Worm (Caenorhabditis elegans) whole organism, L1 larva: Measurements from ENCODE around the gene F36H12.3.

Experiments used
- C04F5.9 ChIP-seq: sonication (generic microtip); optimal IDR thresholded peaks from 2 replicates; lab custom pipeline; 2016; ENCODE audit warnings: missing genetic modification characterization, missing compliant biosample characterization
- C34B4.2 ChIP-seq: sonication (generic microtip); optimal IDR thresholded peaks from 2 replicates; lab custom pipeline; 2017; ENCODE audit warnings: mild to moderate bottlenecking, missing genetic modification characterization, missing compliant biosample characterization
- alr-1 ChIP-seq: fragments of 200-800 bp; sonication (Bioruptor generic); optimal IDR thresholded peaks from 2 replicates; lab custom pipeline; 2018; ENCODE audit warnings: borderline replicate concordance, mild to moderate bottlenecking, missing genetic modification characterization, missing compliant biosample characterization
- aly-2 ChIP-seq: fragments of 150-350 bp; optimal IDR thresholded peaks from 2 replicates; lab custom pipeline; 2014; ENCODE audit warnings: missing biosample characterization, missing genetic modification characterization
- ceh-63 ChIP-seq: fragments of 200-800 bp; sonication (Bioruptor generic); optimal IDR thresholded peaks from 2 replicates; lab custom pipeline; 2018; ENCODE audit warnings: mild to moderate bottlenecking, missing genetic modification characterization, missing compliant biosample characterization
- ceh-8 ChIP-seq: fragments of 200-800 bp; sonication (Bioruptor generic); optimal IDR thresholded peaks from 2 replicates; lab custom pipeline; 2018; ENCODE audit warnings: mild to moderate bottlenecking, missing genetic modification characterization, moderate library complexity, missing compliant biosample characterization
- ceh-88 ChIP-seq: fragments of 200-800 bp; sonication (Bioruptor generic); IDR thresholded peaks from 2 replicates; pipeline ENCODE4 v1.3.6; 2022; ENCODE audit warnings: missing genetic modification characterization, missing compliant biosample characterization
- ceh-90 ChIP-seq: sonication (generic microtip); optimal IDR thresholded peaks from 2 replicates; lab custom pipeline; 2016; ENCODE audit warnings: missing genetic modification characterization, missing compliant biosample characterization
- dpl-1 ChIP-seq, 3 experiments: fragments of 150-350 bp in 2 of 3; sonication (generic microtip) in 1 of 3; optimal IDR thresholded peaks; 2 replicates each; lab custom pipeline; 2014 to 2017; ENCODE audit warnings: missing biosample characterization in 3 of 3, missing genetic modification characterization in 3 of 3, missing genetic modification reagents in 3 of 3
- efl-1 ChIP-seq, 4 experiments: fragments of 150-350 bp; optimal IDR thresholded peaks in 3 of 4; peaks in 1 of 4; 1 replicate in 1 of 4; 2 replicates in 3 of 4; lab custom pipeline; 2014; ENCODE audit warnings: missing biosample characterization in 2 of 4, missing genetic modification characterization in 2 of 4, missing genetic modification reagents in 2 of 4
- elt-2 ChIP-seq: sonication (generic microtip); optimal IDR thresholded peaks from 2 replicates; lab custom pipeline; 2016; ENCODE audit warnings: missing genetic modification characterization, mild to moderate bottlenecking, inconsistent platforms, missing compliant biosample characterization, missing genetic modification reagents
- elt-3 ChIP-seq, 6 experiments: fragments of 150-350 bp in 1 of 6; sonication (generic microtip); optimal IDR thresholded peaks; 2 replicates each; lab custom pipeline; 2017 to 2018; ENCODE audit warnings: missing biosample characterization in 6 of 6, missing genetic modification characterization in 6 of 6, inconsistent platforms in 1 of 6
- ets-5 ChIP-seq: fragments of 200-800 bp; sonication (Bioruptor generic); IDR thresholded peaks from 2 replicates; pipeline ENCODE4 v1.3.6; 2022; ENCODE audit warnings: missing genetic modification characterization, missing compliant biosample characterization
- fos-1 ChIP-seq: fragments of 150-350 bp; optimal IDR thresholded peaks from 2 replicates; lab custom pipeline; 2014; ENCODE audit warnings: missing biosample characterization, missing genetic modification characterization
- grh-1 ChIP-seq: fragments of 200-800 bp; sonication (Bioruptor generic); IDR thresholded peaks from 2 replicates; pipeline ENCODE4 v1.3.6; 2022; ENCODE audit warnings: missing genetic modification reagents, missing genetic modification characterization, missing compliant biosample characterization
- hlh-17 ChIP-seq: fragments of 200-800 bp; sonication (Bioruptor generic); optimal IDR thresholded peaks from 2 replicates; lab custom pipeline; 2018; ENCODE audit warnings: missing genetic modification characterization, mild to moderate bottlenecking, missing compliant biosample characterization, moderate library complexity, borderline replicate concordance
- irx-1 ChIP-seq: sonication (generic microtip); optimal IDR thresholded peaks from 2 replicates; lab custom pipeline; 2016; ENCODE audit warnings: missing genetic modification characterization, missing compliant biosample characterization
- isw-1 ChIP-seq: fragments of 200-800 bp; sonication (Bioruptor generic); IDR thresholded peaks from 2 replicates; pipeline ENCODE4 v1.3.6; 2022; ENCODE audit warnings: missing genetic modification characterization, missing compliant biosample characterization
- jun-1 ChIP-seq: fragments of 150-350 bp; optimal IDR thresholded peaks from 2 replicates; lab custom pipeline; 2014; ENCODE audit warnings: missing biosample characterization, missing genetic modification reagents, missing genetic modification characterization
- lin-14 ChIP-seq: fragments of 200-800 bp; sonication (Bioruptor generic); optimal IDR thresholded peaks from 2 replicates; lab custom pipeline; 2018; ENCODE audit warnings: mild to moderate bottlenecking, missing genetic modification characterization, moderate library complexity, missing compliant biosample characterization
- lin-15B ChIP-seq: fragments of 150-350 bp; sonication (generic microtip); optimal IDR thresholded peaks from 3 replicates; lab custom pipeline; 2014; ENCODE audit warnings: missing biosample characterization, missing genetic modification characterization
- lin-35 ChIP-seq, 2 experiments: fragments of 150-350 bp; optimal IDR thresholded peaks; 2 replicates each; lab custom pipeline; 2014; ENCODE audit warnings: missing biosample characterization in 2 of 2, missing genetic modification characterization in 2 of 2, missing genetic modification reagents in 2 of 2
- lin-39 ChIP-seq: fragments of 150-350 bp; optimal IDR thresholded peaks from 2 replicates; lab custom pipeline; 2014; ENCODE audit warnings: missing biosample characterization, missing genetic modification reagents, missing genetic modification characterization
- lir-3 ChIP-seq: sonication (generic microtip); optimal IDR thresholded peaks from 2 replicates; lab custom pipeline; 2016; ENCODE audit warnings: mild to moderate bottlenecking, missing genetic modification characterization, moderate library complexity, missing compliant biosample characterization; ENCODE audit not compliant: poor library complexity
- lsy-2 ChIP-seq, 2 experiments: fragments of 150-350 bp; optimal IDR thresholded peaks; 2 replicates each; lab custom pipeline; 2014; ENCODE audit warnings: missing biosample characterization in 2 of 2, missing genetic modification characterization in 2 of 2
- mab-9 ChIP-seq: fragments of 200-800 bp; sonication (Bioruptor generic); IDR thresholded peaks from 2 replicates; pipeline ENCODE4 v1.3.6; 2022; ENCODE audit warnings: missing genetic modification reagents, missing genetic modification characterization, missing compliant biosample characterization
- mdl-1 ChIP-seq, 2 experiments: fragments of 150-350 bp; optimal IDR thresholded peaks; 2 replicates each; lab custom pipeline; 2014 to 2017; ENCODE audit warnings: missing biosample characterization in 2 of 2, missing genetic modification characterization in 2 of 2, inconsistent platforms in 1 of 2
- mep-1 ChIP-seq: fragments of 150-350 bp; optimal IDR thresholded peaks from 2 replicates; lab custom pipeline; 2014; ENCODE audit warnings: missing biosample characterization, missing genetic modification characterization
- nhr-12 ChIP-seq: sonication (generic microtip); optimal IDR thresholded peaks from 2 replicates; lab custom pipeline; 2017; ENCODE audit warnings: missing biosample characterization, missing genetic modification characterization
- nhr-19 ChIP-seq: fragments of 200-800 bp; sonication (Bioruptor generic); conservative IDR thresholded peaks from 2 replicates; pipeline ENCODE4 v1.3.6; 2022; ENCODE audit warnings: missing genetic modification characterization, missing compliant biosample characterization
- nhr-20 ChIP-seq: sonication (generic microtip); optimal IDR thresholded peaks from 2 replicates; lab custom pipeline; 2016; ENCODE audit warnings: mild to moderate bottlenecking, missing genetic modification characterization, missing compliant biosample characterization
- nhr-237 ChIP-seq: fragments of 150-350 bp; optimal IDR thresholded peaks from 2 replicates; lab custom pipeline; 2014; ENCODE audit warnings: missing biosample characterization, missing genetic modification characterization
- nhr-28 ChIP-seq: fragments of 150-350 bp; optimal IDR thresholded peaks from 2 replicates; lab custom pipeline; 2014; ENCODE audit warnings: missing biosample characterization, missing genetic modification characterization
- nhr-47 ChIP-seq: sonication (generic microtip); optimal IDR thresholded peaks from 2 replicates; lab custom pipeline; 2016; ENCODE audit warnings: mild to moderate bottlenecking, missing genetic modification characterization, moderate library complexity, missing compliant biosample characterization
- nhr-71 ChIP-seq: sonication (generic microtip); optimal IDR thresholded peaks from 2 replicates; lab custom pipeline; 2016; ENCODE audit warnings: mild to moderate bottlenecking, missing genetic modification characterization, moderate library complexity, missing compliant biosample characterization
- nhr-76 ChIP-seq: sonication (generic microtip); optimal IDR thresholded peaks from 2 replicates; lab custom pipeline; 2017; ENCODE audit warnings: missing biosample characterization, missing genetic modification characterization
- nhr-77 ChIP-seq: fragments of 150-350 bp; optimal IDR thresholded peaks from 2 replicates; lab custom pipeline; 2014; ENCODE audit warnings: missing biosample characterization, missing genetic modification characterization
- nhr-84 ChIP-seq: sonication (generic microtip); optimal IDR thresholded peaks from 2 replicates; lab custom pipeline; 2017; ENCODE audit warnings: missing biosample characterization, missing genetic modification characterization
- nhr-85 ChIP-seq: sonication (generic microtip); peaks from one replicate; lab custom pipeline; 2016; ENCODE audit warnings: missing genetic modification characterization, inconsistent platforms, missing compliant biosample characterization
- pag-3 ChIP-seq: sonication (generic microtip); optimal IDR thresholded peaks from 2 replicates; lab custom pipeline; 2017; ENCODE audit warnings: missing genetic modification characterization, mild to moderate bottlenecking, missing compliant biosample characterization, antibody characterized with exemption, borderline replicate concordance; ENCODE audit not compliant: insufficient read depth
- pax-3 ChIP-seq: fragments of 200-800 bp; sonication (Bioruptor generic); optimal IDR thresholded peaks from 2 replicates; lab custom pipeline; 2018; ENCODE audit warnings: mild to moderate bottlenecking, missing genetic modification characterization, moderate library complexity, missing compliant biosample characterization
- snu-23 ChIP-seq: sonication (generic microtip); optimal IDR thresholded peaks from 2 replicates; lab custom pipeline; 2016; ENCODE audit warnings: missing genetic modification characterization, missing compliant biosample characterization
- sox-4 ChIP-seq: sonication (generic microtip); optimal IDR thresholded peaks from 2 replicates; lab custom pipeline; 2016; ENCODE audit warnings: missing genetic modification characterization, missing compliant biosample characterization
- swsn-7 ChIP-seq: sonication (generic microtip); optimal IDR thresholded peaks from 2 replicates; lab custom pipeline; 2016; ENCODE audit warnings: missing genetic modification characterization, missing compliant biosample characterization
- tlp-1 ChIP-seq: fragments of 150-350 bp; optimal IDR thresholded peaks from 2 replicates; lab custom pipeline; 2014; ENCODE audit warnings: missing biosample characterization, missing genetic modification characterization
- unc-130 ChIP-seq: fragments of 150-350 bp; optimal IDR thresholded peaks from 2 replicates; lab custom pipeline; 2017; ENCODE audit warnings: missing biosample characterization, missing genetic modification characterization, inconsistent platforms
- unc-30 ChIP-seq: sonication (generic microtip); optimal IDR thresholded peaks from 2 replicates; lab custom pipeline; 2017; ENCODE audit warnings: missing biosample characterization, missing genetic modification characterization
- unc-62 ChIP-seq: fragments of 150-350 bp; optimal IDR thresholded peaks from 2 replicates; lab custom pipeline; 2014; ENCODE audit warnings: missing biosample characterization, missing genetic modification reagents, missing genetic modification characterization
- unc-86 ChIP-seq: sonication (generic microtip); optimal IDR thresholded peaks from 2 replicates; lab custom pipeline; 2016; ENCODE audit warnings: missing genetic modification characterization, missing compliant biosample characterization
- unc-98 ChIP-seq: fragments of 200-800 bp; sonication (Bioruptor generic); IDR thresholded peaks from 2 replicates; pipeline ENCODE4 v1.3.6; 2022; ENCODE audit warnings: missing genetic modification characterization, missing compliant biosample characterization
- zag-1 ChIP-seq: fragments of 150-350 bp; optimal IDR thresholded peaks from 2 replicates; lab custom pipeline; 2014; ENCODE audit warnings: missing biosample characterization, missing genetic modification characterization
- ztf-11 ChIP-seq, 2 experiments: sonication (generic microtip); optimal IDR thresholded peaks; 2 replicates each; lab custom pipeline; 2016 to 2017; ENCODE audit warnings: missing genetic modification characterization in 2 of 2, missing biosample characterization in 1 of 2, missing compliant biosample characterization in 1 of 2

F36H12.3 gene

ce11 chrIV:5318835-5319303 is 46.3 kb downstream of the F36H12.3 start, which contains the start of gene slc-46A:
Gene slc-46A (plus strand): TSS chrIV:5319253.
- peak; percentile 26 for TF ChIP-seq nhr-71 (tag; lab: Kevin White, UChicago)
- no peak for TF ChIP-seq nhr-12 (tag; lab: Kevin White, UChicago)
- TF ChIP-seq ets-5: no peak
- peak; percentile 2 for TF ChIP-seq elt-2
- no peak for TF ChIP-seq pag-3 (tag; lab: Kevin White, UChicago)
- TF ChIP-seq lir-3 (tag; lab: Kevin White, UChicago): no peak
- no peak for TF ChIP-seq grh-1 (GFP tag; lab: Robert Waterston, UW)
- peak; percentile 24 for TF ChIP-seq swsn-7 (tag; lab: Kevin White, UChicago)
- no peak for TF ChIP-seq zag-1 (tag; lab: Kevin White, UChicago)
- no peak for TF ChIP-seq nhr-84
- no peak for TF ChIP-seq alr-1 (tag; lab: Kevin White, UChicago)
- no peak for TF ChIP-seq C04F5.9 (tag; lab: Kevin White, UChicago)
- TF ChIP-seq nhr-76 (tag; lab: Kevin White, UChicago): no peak
- TF ChIP-seq unc-130 (tag; lab: Kevin White, UChicago): no peak
- no peak for TF ChIP-seq ceh-90 (tag; lab: Kevin White, UChicago)
- peak in 1 of 2 experiments; percentile 37 for TF ChIP-seq lin-35 (GFP tag; optimal IDR thresholded peaks at IDR 0.05; lab: Kevin White, UChicago)
- no peak for TF ChIP-seq snu-23 (GFP tag; lab: Kevin White, UChicago)
- no peak for TF ChIP-seq nhr-19 (GFP tag; lab: Robert Waterston, UW)
- no peak for TF ChIP-seq nhr-28 (tag; lab: Kevin White, UChicago)
- no peak for TF ChIP-seq jun-1 (tag; lab: Kevin White, UChicago)
- TF ChIP-seq fos-1 (tag; lab: Kevin White, UChicago): no peak
- TF ChIP-seq unc-62 (GFP tag; lab: Kevin White, UChicago): no peak
- no peak for TF ChIP-seq lin-39 (tag; lab: Kevin White, UChicago)
- TF ChIP-seq unc-86: no peak
- TF ChIP-seq nhr-47 (tag; lab: Kevin White, UChicago): no peak
- TF ChIP-seq nhr-85 (tag; lab: Kevin White, UChicago): peak; percentile 77
- no peak for TF ChIP-seq unc-30
- no peak for TF ChIP-seq pax-3 (tag; lab: Kevin White, UChicago)
- TF ChIP-seq lsy-2 (tag; optimal IDR thresholded peaks at IDR 0.05; lab: Kevin White, UChicago): peak; percentile 20 to 24
- TF ChIP-seq lin-15B (tag; lab: Kevin White, UChicago): no peak
- TF ChIP-seq efl-1 (optimal IDR thresholded peaks at IDR 0.05; lab: Kevin White, UChicago): peak; percentile 49 to 50
- TF ChIP-seq efl-1 (GFP tag; optimal IDR thresholded peaks at IDR 0.05 in 1 of 2; lab: Kevin White, UChicago): peak in 1 of 2 experiments; percentile 18
- no peak for TF ChIP-seq tlp-1 (tag; lab: Kevin White, UChicago)
- no peak for TF ChIP-seq nhr-237 (tag; lab: Kevin White, UChicago)
- TF ChIP-seq ceh-63: no peak
- TF ChIP-seq mdl-1 (tag; optimal IDR thresholded peaks at IDR 0.05; lab: Kevin White, UChicago): no peak
- no peak for TF ChIP-seq aly-2 (tag; lab: Kevin White, UChicago)
- TF ChIP-seq nhr-20: peak; percentile 43
- TF ChIP-seq sox-4 (tag; lab: Kevin White, UChicago): no peak
- TF ChIP-seq dpl-1 (GFP tag; optimal IDR thresholded peaks at IDR 0.05; lab: Kevin White, UChicago): peak in 2 of 3 experiments; percentile 0 to 8
- TF ChIP-seq lin-14 (GFP tag; lab: Kevin White, UChicago): no peak
- no peak for TF ChIP-seq C34B4.2 (tag; lab: Kevin White, UChicago)
- peak in 1 of 6 experiments; percentile 8 for TF ChIP-seq elt-3 (tag; optimal IDR thresholded peaks at IDR 0.05; lab: Kevin White, UChicago)
- TF ChIP-seq ceh-8: no peak
- no peak for TF ChIP-seq irx-1 (tag; lab: Kevin White, UChicago)
- no peak for TF ChIP-seq hlh-17 (GFP tag; lab: Kevin White, UChicago)
- no peak for TF ChIP-seq nhr-77 (tag; lab: Kevin White, UChicago)
- TF ChIP-seq unc-98: no peak
- no peak for TF ChIP-seq mab-9 (GFP tag; lab: Robert Waterston, UW)
- TF ChIP-seq ztf-11 (tag; optimal IDR thresholded peaks at IDR 0.05; lab: Kevin White, UChicago): no peak
- TF ChIP-seq isw-1 (GFP tag; lab: Robert Waterston, UW): no peak
- no peak for TF ChIP-seq ceh-88 (GFP tag; lab: Robert Waterston, UW)
- peak; percentile 20 for TF ChIP-seq mep-1 (tag; lab: Kevin White, UChicago)
